Worm (Caenorhabditis elegans): ENCODE results near the gene B0035.15.
A peak's percentile ranks its signal among the peaks of the same experiment; 100 is the strongest.

The B0035.15 gene

ce11 chrIV:11319884-11320362 lies 21.9 kb upstream of the B0035.15 start, which contains the start of gene B0035.18:
TSS of gene B0035.18 (plus strand) at chrIV:11320312.
- TF ChIP-seq pros-1 (tag; optimal IDR thresholded peaks at IDR 0.05) (no peak), ceh-19 (GFP tag; optimal IDR thresholded peaks at IDR 0.05) (no peak), unc-3 (GFP tag; conservative IDR thresholded peaks at IDR 0.05) (no peak), unc-3 (tag; optimal IDR thresholded peaks at IDR 0.05) (no peak), Y22D7AL.16 (tag; optimal IDR thresholded peaks at IDR 0.05) (no peak)

- TF ChIP-seq pqm-1 (tag; optimal IDR thresholded peaks at IDR 0.05) (no peak), hlh-8 (tag; optimal IDR thresholded peaks at IDR 0.05) (no peak), ceh-2 (tag; optimal IDR thresholded peaks at IDR 0.05) (no peak), K02D7.2 (tag; optimal IDR thresholded peaks at IDR 0.05) (no peak), pax-1 (tag; optimal IDR thresholded peaks at IDR 0.05) (no peak), nhr-232 (tag; optimal IDR thresholded peaks at IDR 0.05) (no peak), hlh-13 (GFP tag; optimal IDR thresholded peaks at IDR 0.05) (no peak), ceh-45 (GFP tag; IDR thresholded peaks at IDR 0.05) (no peak), ceh-22 (tag; optimal IDR thresholded peaks at IDR 0.05) (no peak), ceh-6 (GFP tag; optimal IDR thresholded peaks at IDR 0.05) (no peak), zip-5 (tag; optimal IDR thresholded peaks at IDR 0.05) (no peak), unc-86 (tag; optimal IDR thresholded peaks at IDR 0.05) (no peak)
Observed at ce11 chrIV:11317119-11317518, 19.1 kb upstream of the B0035.15 start, which contains the start of gene gspd-1. TSS of gene gspd-1 (plus strand) at chrIV:11317419.

- TF ChIP-seq K02D7.2 (tag; optimal IDR thresholded peaks at IDR 0.05), result no peak
- TF ChIP-seq Y22D7AL.16 (tag; optimal IDR thresholded peaks at IDR 0.05), result no peak
- TF ChIP-seq hlh-30 (tag; optimal IDR thresholded peaks at IDR 0.05; ENCODE audit: insufficient read depth), result no peak
- TF ChIP-seq fkh-10 (GFP tag; optimal IDR thresholded peaks at IDR 0.05), result no peak
- no peak for TF ChIP-seq gmeb-2 (tag; optimal IDR thresholded peaks at IDR 0.05)
- no peak for TF ChIP-seq ceh-19 (GFP tag; optimal IDR thresholded peaks at IDR 0.05)
- TF ChIP-seq ttx-3 (tag; optimal IDR thresholded peaks at IDR 0.05), result no peak
- TF ChIP-seq ceh-31 (tag; optimal IDR thresholded peaks at IDR 0.05), result no peak
- TF ChIP-seq ceh-2 (tag; optimal IDR thresholded peaks at IDR 0.05), result no peak
- no peak for TF ChIP-seq lin-11 (tag; optimal IDR thresholded peaks at IDR 0.05)
- TF ChIP-seq zip-5 (tag; optimal IDR thresholded peaks at IDR 0.05), result no peak
- TF ChIP-seq che-1 (tag; optimal IDR thresholded peaks at IDR 0.05), result no peak
- no peak for TF ChIP-seq pag-3 (tag; optimal IDR thresholded peaks at IDR 0.05; ENCODE audit: borderline replicate concordance)
- no peak for TF ChIP-seq hlh-15 (tag; optimal IDR thresholded peaks at IDR 0.05)
- TF ChIP-seq ets-4 (tag; optimal IDR thresholded peaks at IDR 0.05), result no peak
- TF ChIP-seq unc-42 (tag; optimal IDR thresholded peaks at IDR 0.05), result no peak
- TF ChIP-seq elt-2 (tag; optimal IDR thresholded peaks at IDR 0.05), result no peak
Observed at ce11 chrIV:11316640-11317039, 18.6 kb upstream of the B0035.15 start.

ce11 chrIV:11316106-11316505 lies 18.1 kb upstream of the B0035.15 start:
- TF ChIP-seq dve-1 (tag; optimal IDR thresholded peaks at IDR 0.05) (no peak), gmeb-2 (tag; optimal IDR thresholded peaks at IDR 0.05) (no peak), fkh-10 (GFP tag; optimal IDR thresholded peaks at IDR 0.05) (no peak), pqm-1 (tag; optimal IDR thresholded peaks at IDR 0.05) (no peak)

ce11 chrIV:11315688-11316087 lies 17.6 kb upstream of the B0035.15 start:
- no peak for TF ChIP-seq ceh-14 (tag; optimal IDR thresholded peaks at IDR 0.05)
- TF ChIP-seq npax-4 (tag; optimal IDR thresholded peaks at IDR 0.05), result no peak

- no peak for TF ChIP-seq ahr-1 (tag; optimal IDR thresholded peaks at IDR 0.05)
- no peak for TF ChIP-seq hlh-15 (tag; optimal IDR thresholded peaks at IDR 0.05)
- TF ChIP-seq ceh-6 (GFP tag; optimal IDR thresholded peaks at IDR 0.05), result no peak
- peak; percentile 57 for TF ChIP-seq elt-2 (tag; optimal IDR thresholded peaks at IDR 0.05)
- no peak for TF ChIP-seq nhr-232 (tag; optimal IDR thresholded peaks at IDR 0.05)
- TF ChIP-seq ceh-2 (tag; optimal IDR thresholded peaks at IDR 0.05), result peak; percentile 79
- TF ChIP-seq fkh-6 (tag; optimal IDR thresholded peaks at IDR 0.05), result peak; percentile 34
- no peak for TF ChIP-seq F13H6.1 (tag; optimal IDR thresholded peaks at IDR 0.05)
- no peak for TF ChIP-seq che-1 (tag; optimal IDR thresholded peaks at IDR 0.05)
- TF ChIP-seq pax-1 (tag; optimal IDR thresholded peaks at IDR 0.05), result no peak
- TF ChIP-seq ceh-19 (GFP tag; optimal IDR thresholded peaks at IDR 0.05), result no peak
- TF ChIP-seq tbx-2 (tag; optimal IDR thresholded peaks at IDR 0.05), result peak; percentile 84
- TF ChIP-seq sox-2 (GFP tag; IDR thresholded peaks at IDR 0.05), result no peak
- TF ChIP-seq Y22D7AL.16 (tag; optimal IDR thresholded peaks at IDR 0.05), result no peak
- TF ChIP-seq ttx-3 (tag; optimal IDR thresholded peaks at IDR 0.05), result no peak
- no peak for TF ChIP-seq sdc-2 (tag; optimal IDR thresholded peaks at IDR 0.05)
- TF ChIP-seq ceh-9 (tag; optimal IDR thresholded peaks at IDR 0.05), result no peak
- TF ChIP-seq nhr-11 (tag; optimal IDR thresholded peaks at IDR 0.05), result no peak
- TF ChIP-seq gmeb-2 (tag; optimal IDR thresholded peaks at IDR 0.05), result no peak
- TF ChIP-seq ama-1 (optimal IDR thresholded peaks at IDR 0.05), result no peak
- no peak for TF ChIP-seq nfya-1 (tag; optimal IDR thresholded peaks at IDR 0.05)
- TF ChIP-seq pqm-1 (tag; optimal IDR thresholded peaks at IDR 0.05), result no peak
Observed at ce11 chrIV:11314885-11315284, 16.8 kb upstream of the B0035.15 start, which contains the start of the genes B0035.3, B0035.22 and pfd-4. TSS of gene B0035.3 (minus strand) at chrIV:11314998. TSS of gene B0035.22 (plus strand) at chrIV:11315153. TSS of gene pfd-4 (plus strand) at chrIV:11315207.
